Worm (Caenorhabditis elegans): ENCODE measurements around the gene srx-14.
A peak's percentile ranks its signal among the peaks of the same experiment; 100 is the strongest.

Gene srx-14

DNA sequence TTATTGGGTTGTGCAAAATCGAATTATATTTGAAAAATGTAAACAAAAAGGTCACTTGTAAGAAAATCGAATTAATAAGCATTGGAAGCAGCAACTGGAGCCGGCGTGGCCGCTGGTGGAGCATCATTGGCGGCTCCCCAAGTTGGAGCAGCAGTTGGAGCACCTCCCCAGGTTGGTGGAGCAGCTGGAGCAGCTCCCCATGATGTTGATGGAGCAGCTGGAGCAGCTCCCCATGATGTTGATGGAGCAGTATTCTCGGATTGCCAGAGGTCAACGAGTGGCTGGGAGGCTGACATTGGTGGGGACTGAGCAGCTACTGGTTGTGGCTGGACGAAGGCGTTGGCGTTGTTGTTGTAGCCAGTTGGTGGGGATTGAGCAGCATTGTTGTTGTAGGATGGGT, 8.0 kb upstream of the srx-14 start:
- TF ChIP-seq gmeb-2 (tag; optimal IDR thresholded peaks at IDR 0.05) = no peak
- no peak for TF ChIP-seq ttx-3 (tag; optimal IDR thresholded peaks at IDR 0.05)
- no peak for TF ChIP-seq ceh-34 (tag; optimal IDR thresholded peaks at IDR 0.05)
- TF ChIP-seq odd-2 (tag; optimal IDR thresholded peaks at IDR 0.05) = no peak
- TF ChIP-seq ref-2 (tag; optimal IDR thresholded peaks at IDR 0.05) = no peak
- no peak for TF ChIP-seq sox-2 (GFP tag; IDR thresholded peaks at IDR 0.05)
- TF ChIP-seq zip-5 (tag; optimal IDR thresholded peaks at IDR 0.05) = no peak
- TF ChIP-seq nhr-232 (tag; optimal IDR thresholded peaks at IDR 0.05) = no peak

ce11 chrIV:1120865-1121264, 7.3 kb upstream of the srx-14 start:
- TF ChIP-seq zip-5 (tag; optimal IDR thresholded peaks at IDR 0.05) = no peak
- no peak for TF ChIP-seq mec-3 (tag; optimal IDR thresholded peaks at IDR 0.05; ENCODE audit: borderline replicate concordance)
- no peak for TF ChIP-seq lim-6 (tag; optimal IDR thresholded peaks at IDR 0.05)
- no peak for TF ChIP-seq che-1 (tag; optimal IDR thresholded peaks at IDR 0.05)
- TF ChIP-seq sox-4 (tag; optimal IDR thresholded peaks at IDR 0.05) = no peak
- no peak for TF ChIP-seq ceh-2 (tag; optimal IDR thresholded peaks at IDR 0.05)
- TF ChIP-seq ceh-34 (tag; optimal IDR thresholded peaks at IDR 0.05) = no peak
- no peak for TF ChIP-seq C08G9.2 (tag; optimal IDR thresholded peaks at IDR 0.05)
- no peak for TF ChIP-seq hlh-6 (tag; optimal IDR thresholded peaks at IDR 0.05)
- no peak for TF ChIP-seq pha-2 (tag; optimal IDR thresholded peaks at IDR 0.05)
- no peak for TF ChIP-seq ref-2 (tag; optimal IDR thresholded peaks at IDR 0.05)
- no peak for TF ChIP-seq ama-1 (optimal IDR thresholded peaks at IDR 0.05)
- no peak for TF ChIP-seq unc-55 (GFP tag; optimal IDR thresholded peaks at IDR 0.05)

ce11 chrIV:1118566-1118965, 5.0 kb upstream of the srx-14 start, which contains the start of gene srx-13:
srx-13 (minus strand) TSS chrIV:1118666.
- no peak for TF ChIP-seq gmeb-2 (tag; optimal IDR thresholded peaks at IDR 0.05)

DNA sequence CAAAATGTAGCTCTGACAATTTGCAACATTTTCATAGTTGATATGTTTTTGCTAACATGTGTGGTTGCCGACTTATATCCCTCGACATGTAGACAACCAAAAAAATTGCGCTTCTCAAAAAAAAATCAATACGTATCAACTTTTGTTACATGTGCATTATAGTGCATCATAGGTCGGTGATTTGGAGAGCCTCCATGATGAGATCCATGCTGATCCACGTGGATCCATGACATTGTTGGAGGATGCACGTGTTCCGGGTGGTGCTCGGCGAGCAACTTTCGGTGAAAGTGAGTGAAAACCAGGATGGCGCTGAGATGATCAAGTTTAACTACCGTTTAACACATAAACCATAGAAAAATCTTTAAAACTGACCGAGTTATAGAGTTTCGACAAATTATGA, 2.5 kb downstream of the srx-14 start:
- TF ChIP-seq eyg-1 (tag; optimal IDR thresholded peaks at IDR 0.05) = no peak
- peak; percentile 22 for TF ChIP-seq C38D4.7 (GFP tag; optimal IDR thresholded peaks at IDR 0.05)
- peak; percentile 52 for TF ChIP-seq ama-1 (optimal IDR thresholded peaks at IDR 0.05)

- TF ChIP-seq ttx-3 (tag; optimal IDR thresholded peaks at IDR 0.05) (no peak), ama-1 (optimal IDR thresholded peaks at IDR 0.05) (no peak), ceh-6 (GFP tag; optimal IDR thresholded peaks at IDR 0.05) (no peak), pax-1 (tag; optimal IDR thresholded peaks at IDR 0.05) (no peak), rnt-1 (tag; optimal IDR thresholded peaks at IDR 0.05) (peak; percentile 90), T23F11.4 (GFP tag; optimal IDR thresholded peaks at IDR 0.05) (no peak), unc-42 (tag; optimal IDR thresholded peaks at IDR 0.05) (no peak), C38D4.7 (GFP tag; optimal IDR thresholded peaks at IDR 0.05) (no peak), mec-3 (tag; optimal IDR thresholded peaks at IDR 0.05; ENCODE audit: borderline replicate concordance) (no peak), ceh-2 (tag; optimal IDR thresholded peaks at IDR 0.05) (no peak), pqm-1 (tag; optimal IDR thresholded peaks at IDR 0.05) (no peak), C08G9.2 (tag; optimal IDR thresholded peaks at IDR 0.05) (no peak), elt-4 (tag; optimal IDR thresholded peaks at IDR 0.05) (no peak), dve-1 (tag; optimal IDR thresholded peaks at IDR 0.05) (no peak), ceh-14 (tag; optimal IDR thresholded peaks at IDR 0.05) (no peak), fkh-6 (tag; optimal IDR thresholded peaks at IDR 0.05) (no peak), ceh-9 (tag; optimal IDR thresholded peaks at IDR 0.05) (no peak), K09A11.1 (tag; optimal IDR thresholded peaks at IDR 0.05; ENCODE audit: insufficient read depth) (no peak), ahr-1 (tag; optimal IDR thresholded peaks at IDR 0.05) (no peak), Y22D7AL.16 (tag; optimal IDR thresholded peaks at IDR 0.05) (no peak), hlh-30 (tag; optimal IDR thresholded peaks at IDR 0.05; ENCODE audit: insufficient read depth) (peak; percentile 15), sdc-2 (tag; optimal IDR thresholded peaks at IDR 0.05) (no peak), gmeb-2 (tag; optimal IDR thresholded peaks at IDR 0.05) (no peak), ceh-45 (GFP tag; IDR thresholded peaks at IDR 0.05) (no peak), ceh-22 (tag; optimal IDR thresholded peaks at IDR 0.05) (no peak), fax-1 (tag; optimal IDR thresholded peaks at IDR 0.05) (no peak), pha-2 (tag; optimal IDR thresholded peaks at IDR 0.05) (no peak), ceh-48 (tag; optimal IDR thresholded peaks at IDR 0.05) (no peak), lin-11 (tag; optimal IDR thresholded peaks at IDR 0.05) (no peak), unc-86 (tag; optimal IDR thresholded peaks at IDR 0.05) (no peak), tbx-7 (tag; optimal IDR thresholded peaks at IDR 0.05) (no peak), zip-5 (tag; optimal IDR thresholded peaks at IDR 0.05) (no peak), ceh-18 (tag; optimal IDR thresholded peaks at IDR 0.05) (peak; percentile 80), tbx-2 (tag; optimal IDR thresholded peaks at IDR 0.05) (peak; percentile 61)
Observed at ce11 chrIV:1108030-1108429, 5.5 kb downstream of the srx-14 start.

Measured in whole organism, late embryonic.